Fruit fly (Drosophila melanogaster): ENCODE measurements around the gene lama.

dm6 chr3L:5327821-5328220 lies 27.9 kb downstream of the lama start:
- no peak for TF ChIP-seq CG7045 (GFP tag; optimal IDR thresholded peaks at IDR 0.05)
- TF ChIP-seq cnc (optimal IDR thresholded peaks at IDR 0.05) = no peak
- TF ChIP-seq CG11617 (GFP tag; optimal IDR thresholded peaks at IDR 0.05) = no peak
- TF ChIP-seq kay (GFP tag; ENCODE audit: borderline replicate concordance) = no peak
- no peak for TF ChIP-seq bab1 (GFP tag; optimal IDR thresholded peaks at IDR 0.05)
- TF ChIP-seq CG12768 (GFP tag; optimal IDR thresholded peaks at IDR 0.05) = no peak
- TF ChIP-seq CG7101 (tag; optimal IDR thresholded peaks at IDR 0.05) = no peak
- no peak for TF ChIP-seq cic (GFP tag; optimal IDR thresholded peaks at IDR 0.05)
- TF ChIP-seq CG33017 (tag; optimal IDR thresholded peaks at IDR 0.05) = no peak
- no peak for TF ChIP-seq tj (GFP tag; optimal IDR thresholded peaks at IDR 0.05)
- TF ChIP-seq ovo (GFP tag; optimal IDR thresholded peaks at IDR 0.05) = no peak
- TF ChIP-seq Mnt (GFP tag; optimal IDR thresholded peaks at IDR 0.05) = no peak

All from whole organism, adult.